Fruit fly (Drosophila melanogaster): ENCODE data around the gene CG5445.

DNA sequence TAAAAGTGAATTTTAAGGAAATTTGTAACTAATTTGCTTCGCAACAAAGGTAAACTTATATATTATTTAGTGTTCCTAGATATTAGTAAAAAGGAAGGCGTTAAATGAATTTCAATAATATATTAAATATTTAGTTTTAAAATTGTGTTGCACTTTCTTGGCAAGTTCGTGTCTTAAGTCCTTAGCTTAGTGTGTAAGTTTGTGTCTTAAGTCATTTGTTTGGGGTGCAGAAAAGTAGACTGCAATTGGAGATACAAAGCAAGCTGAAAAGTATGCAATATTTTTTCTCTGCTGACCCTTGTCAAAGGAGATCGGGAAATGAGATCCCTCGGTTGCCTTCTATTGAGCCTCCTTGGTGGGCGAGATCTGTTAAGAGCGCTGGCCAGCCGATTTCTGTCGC is 20.2 kb upstream of the CG5445 start:
- TF ChIP-seq CG8478 (optimal IDR thresholded peaks at IDR 0.05) (no peak), CTCF (optimal IDR thresholded peaks at IDR 0.05) (no peak)

Data from S2 (cell line).